Fruit fly (Drosophila melanogaster) whole organism, prepupa: ENCODE data around the gene hiw.
A peak's percentile ranks its signal among the peaks of the same experiment; 100 is the strongest.

Experiments
- CG10631 ChIP-seq: fragments of 200-800 bp; sonication (Bioruptor generic); optimal IDR thresholded peaks from 2 replicates; lab custom pipeline; 2016; ENCODE audit warnings: missing biosample characterization, missing genetic modification characterization
- CG1621 ChIP-seq: fragments of 200-800 bp; sonication (Bioruptor generic); optimal IDR thresholded peaks from 3 replicates; lab custom pipeline; 2018; ENCODE audit warnings: missing biosample characterization, mild to moderate bottlenecking, missing genetic modification characterization
- CG3919 ChIP-seq: fragments of 200-800 bp; sonication (Bioruptor generic); optimal IDR thresholded peaks from 3 replicates; lab custom pipeline; 2016; ENCODE audit warnings: missing biosample characterization, missing genetic modification characterization
- OdsH ChIP-seq: fragments of 200-800 bp; sonication (Bioruptor generic); optimal IDR thresholded peaks from 3 replicates; lab custom pipeline; 2016; ENCODE audit warnings: missing biosample characterization, missing genetic modification characterization
- Sox102F ChIP-seq: fragments of 200-800 bp; sonication (Bioruptor generic); optimal IDR thresholded peaks from 2 replicates; lab custom pipeline; 2016; ENCODE audit warnings: missing biosample characterization, mild to moderate bottlenecking, missing genetic modification characterization
- Sox14 ChIP-seq: fragments of 200-800 bp; sonication (Bioruptor generic); optimal IDR thresholded peaks from 3 replicates; lab custom pipeline; 2016; ENCODE audit warnings: missing biosample characterization, missing genetic modification characterization
- cyc ChIP-seq: fragments of 200-800 bp; sonication (Bioruptor generic); optimal IDR thresholded peaks from 3 replicates; lab custom pipeline; 2016; ENCODE audit warnings: missing biosample characterization, missing genetic modification characterization
- salr ChIP-seq, 2 experiments: fragments of 200-800 bp; sonication (Bioruptor generic); optimal IDR thresholded peaks; 3 replicates each; lab custom pipeline; 2016 to 2018; ENCODE audit warnings: missing biosample characterization in 2 of 2, missing genetic modification characterization in 2 of 2, mild to moderate bottlenecking in 1 of 2

dm6 chrX:15043013-15043699 is 20.1 kb downstream of the hiw start:
- peak; percentile 80 for TF ChIP-seq Sox102F (GFP tag; lab: Kevin White, UChicago)
- TF ChIP-seq CG3919: peak; percentile 85
- TF ChIP-seq CG1621: peak; percentile 46
- TF ChIP-seq CG10631 (GFP tag; lab: Kevin White, UChicago): peak; percentile 73
- peak; percentile 84 for TF ChIP-seq cyc (GFP tag; lab: Kevin White, UChicago)
- peak; percentile 85 for TF ChIP-seq Sox14 (GFP tag; lab: Kevin White, UChicago)
- TF ChIP-seq OdsH (GFP tag; lab: Kevin White, UChicago): peak; percentile 82
- peak; percentile 13 to 60 for TF ChIP-seq salr (GFP tag; optimal IDR thresholded peaks at IDR 0.05; lab: Kevin White, UChicago)
